Fruit fly (Drosophila melanogaster): ENCODE results near the gene CG9356.

CG9356 gene

DNA sequence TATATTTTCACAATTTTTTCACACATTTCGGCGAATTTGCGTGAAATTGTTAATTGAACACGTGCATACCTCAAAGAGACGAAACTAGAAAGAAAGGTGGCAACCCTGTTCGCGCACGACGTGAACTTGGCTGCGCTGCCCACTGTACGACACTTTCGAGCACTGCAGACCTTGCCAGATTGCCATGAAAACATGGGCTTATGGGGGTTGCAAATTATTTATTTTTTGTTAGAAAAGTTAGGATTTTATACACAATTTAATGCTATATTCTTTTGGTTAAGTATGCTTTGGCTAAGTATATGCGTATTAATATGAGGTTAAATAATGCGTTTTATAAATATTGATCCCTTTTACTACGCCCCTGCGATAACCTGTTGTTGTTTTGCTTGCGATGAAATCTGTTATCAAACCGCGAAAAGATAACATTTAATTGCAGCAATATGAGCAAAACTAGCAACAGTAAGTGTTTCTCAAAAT, 2.9 kb downstream of the CG9356 start, which contains the start of the genes RpL34b and CG8132 (continued):
- peak; percentile 83 for TF ChIP-seq CG5180 (GFP tag; optimal IDR thresholded peaks at IDR 0.05)
- peak; percentile 92 for TF ChIP-seq nerfin-1 (tag; optimal IDR thresholded peaks at IDR 0.05)
- no peak for TF ChIP-seq cad (GFP tag; optimal IDR thresholded peaks at IDR 0.05)
- TF ChIP-seq CG8281 (tag; optimal IDR thresholded peaks at IDR 0.05), result peak; percentile 83
- peak; percentile 93 for TF ChIP-seq CG10431 (GFP tag; optimal IDR thresholded peaks at IDR 0.05)
- peak; percentile 90 for TF ChIP-seq CG1529 (GFP tag; optimal IDR thresholded peaks at IDR 0.05)
- TF ChIP-seq ERR (GFP tag; optimal IDR thresholded peaks at IDR 0.05), result peak; percentile 91
- TF ChIP-seq ind (GFP tag; optimal IDR thresholded peaks at IDR 0.05), result peak; percentile 95
- TF ChIP-seq CoRest (tag; optimal IDR thresholded peaks at IDR 0.05), result peak; percentile 96
- TF ChIP-seq Trl (optimal IDR thresholded peaks at IDR 0.05), result peak in 1 of 2 experiments; percentile 40
- TF ChIP-seq Trl (GFP tag; optimal IDR thresholded peaks at IDR 0.05), result peak; percentile 98
- peak; percentile 85 for TF ChIP-seq crc (GFP tag; optimal IDR thresholded peaks at IDR 0.05)
- peak; percentile 94 for TF ChIP-seq Sox102F (GFP tag; optimal IDR thresholded peaks at IDR 0.05)
- peak; percentile 90 for TF ChIP-seq CG18476 (GFP tag; optimal IDR thresholded peaks at IDR 0.05)
- TF ChIP-seq Rx (GFP tag; IDR thresholded peaks at IDR 0.05), result peak; percentile 96
- peak; percentile 95 for TF ChIP-seq ftz-f1 (GFP tag; optimal IDR thresholded peaks at IDR 0.05)
- peak; percentile 78 for TF ChIP-seq Jarid2 (GFP tag; optimal IDR thresholded peaks at IDR 0.05)
- TF ChIP-seq CG1603 (tag; optimal IDR thresholded peaks at IDR 0.05), result peak; percentile 95
- peak; percentile 85 for TF ChIP-seq CG6854 (GFP tag; optimal IDR thresholded peaks at IDR 0.05)
- peak; percentile 88 for TF ChIP-seq corto (GFP tag; optimal IDR thresholded peaks at IDR 0.05)
- peak; percentile 56 for TF ChIP-seq Dref (GFP tag; IDR thresholded peaks at IDR 0.05)
- peak; percentile 70 for TF ChIP-seq CG10321 (GFP tag; IDR thresholded peaks at IDR 0.05)
- peak; percentile 87 for TF ChIP-seq trh (GFP tag; optimal IDR thresholded peaks at IDR 0.05)
- peak; percentile 88 for TF ChIP-seq Ada2b (GFP tag; IDR thresholded peaks at IDR 0.05)
- TF ChIP-seq NC2α (GFP tag; optimal IDR thresholded peaks at IDR 0.05), result peak; percentile 83
- peak; percentile 93 for TF ChIP-seq slp2 (GFP tag; optimal IDR thresholded peaks at IDR 0.05)
- peak; percentile 55 for TF ChIP-seq CG15479 (GFP tag; optimal IDR thresholded peaks at IDR 0.05)
- TF ChIP-seq CG16863 (GFP tag; optimal IDR thresholded peaks at IDR 0.05), result peak; percentile 92
- TF ChIP-seq Gug (GFP tag; IDR thresholded peaks at IDR 0.05), result peak; percentile 98
- TF ChIP-seq B-H1 (GFP tag; IDR thresholded peaks at IDR 0.05), result peak; percentile 89
- peak; percentile 88 for TF ChIP-seq CG3065 (GFP tag; optimal IDR thresholded peaks at IDR 0.05)
- TF ChIP-seq psq (GFP tag; optimal IDR thresholded peaks at IDR 0.05), result peak; percentile 87
- TF ChIP-seq CG12104 (GFP tag; optimal IDR thresholded peaks at IDR 0.05), result peak; percentile 94

DNA sequence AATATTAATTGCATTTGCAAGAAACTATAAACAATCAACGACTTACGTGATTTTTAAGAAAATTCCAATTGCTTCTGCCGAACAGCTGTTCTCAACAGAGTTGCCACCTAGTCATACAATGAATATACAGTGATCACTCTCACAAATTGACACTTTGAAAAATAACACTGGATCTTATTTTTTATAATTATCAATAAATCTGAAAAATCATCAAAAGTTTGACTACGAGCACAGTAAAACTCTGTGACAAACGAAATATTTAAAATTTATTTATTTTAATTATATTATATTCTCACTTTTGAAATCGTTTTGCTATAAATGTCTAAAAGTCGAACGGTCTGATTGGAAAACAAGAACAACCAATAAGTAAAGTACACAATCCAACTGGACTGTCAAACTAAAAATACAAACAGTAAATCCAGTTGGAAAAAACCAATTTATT, 4.1 kb downstream of the CG9356 start, which contains the start of gene CG34117:
CG34117 (minus strand) TSS at position 103 of the 442 bp plus-strand sequence.
- TF ChIP-seq sug (tag; optimal IDR thresholded peaks at IDR 0.05), result peak; percentile 83
- peak; percentile 81 for TF ChIP-seq CG7839 (tag; optimal IDR thresholded peaks at IDR 0.05)
- 0 out of 2 replicates have a peak, but pooled peaks have one; percentile 35 for TF ChIP-seq Oaz (GFP tag; IDR thresholded peaks at IDR 0.05)
- TF ChIP-seq NC2α (GFP tag; optimal IDR thresholded peaks at IDR 0.05), result no peak
- peak; percentile 84 for TF ChIP-seq Meics (GFP tag; optimal IDR thresholded peaks at IDR 0.05)
- TF ChIP-seq eve (GFP tag; optimal IDR thresholded peaks at IDR 0.05), result no peak
- TF ChIP-seq CG6854 (GFP tag; optimal IDR thresholded peaks at IDR 0.05), result peak; percentile 41
- peak; percentile 60 for TF ChIP-seq CG11696 (GFP tag; IDR thresholded peaks at IDR 0.05)
- no peak for TF ChIP-seq CG7928 (GFP tag; optimal IDR thresholded peaks at IDR 0.05)
- TF ChIP-seq dpn (GFP tag; optimal IDR thresholded peaks at IDR 0.05), result peak; percentile 58 to 89
- TF ChIP-seq Taf1 (GFP tag; IDR thresholded peaks at IDR 0.05), result peak; percentile 52; the same call in 1 of the 2 replicates
- no peak for TF ChIP-seq Hey (tag; optimal IDR thresholded peaks at IDR 0.05)
- TF ChIP-seq Hsf (GFP tag; optimal IDR thresholded peaks at IDR 0.05), result peak; percentile 66
- peak; percentile 77 for TF ChIP-seq CG10209 (GFP tag; optimal IDR thresholded peaks at IDR 0.05)
- TF ChIP-seq Vsx1 (GFP tag; optimal IDR thresholded peaks at IDR 0.05), result peak; percentile 52
- TF ChIP-seq CoRest (tag; optimal IDR thresholded peaks at IDR 0.05), result peak; percentile 78
- peak; percentile 55 for TF ChIP-seq oc (tag; optimal IDR thresholded peaks at IDR 0.05)
- TF ChIP-seq gt (GFP tag; IDR thresholded peaks at IDR 0.05), result peak; percentile 51
- peak; percentile 56; the same call in 1 of the 3 replicates for TF ChIP-seq C15 (GFP tag; IDR thresholded peaks at IDR 0.05)
- TF ChIP-seq CG17802 (tag; optimal IDR thresholded peaks at IDR 0.05), result no peak
- TF ChIP-seq Sry-β (GFP tag; optimal IDR thresholded peaks at IDR 0.05), result no peak
- no peak for TF ChIP-seq inv (GFP tag; IDR thresholded peaks at IDR 0.05; ENCODE audit: partially characterized antibody)

All from whole organism, embryonic.